Fruit fly (Drosophila melanogaster): Measurements from ENCODE around the gene CG32755.

CG32755 gene

DNA sequence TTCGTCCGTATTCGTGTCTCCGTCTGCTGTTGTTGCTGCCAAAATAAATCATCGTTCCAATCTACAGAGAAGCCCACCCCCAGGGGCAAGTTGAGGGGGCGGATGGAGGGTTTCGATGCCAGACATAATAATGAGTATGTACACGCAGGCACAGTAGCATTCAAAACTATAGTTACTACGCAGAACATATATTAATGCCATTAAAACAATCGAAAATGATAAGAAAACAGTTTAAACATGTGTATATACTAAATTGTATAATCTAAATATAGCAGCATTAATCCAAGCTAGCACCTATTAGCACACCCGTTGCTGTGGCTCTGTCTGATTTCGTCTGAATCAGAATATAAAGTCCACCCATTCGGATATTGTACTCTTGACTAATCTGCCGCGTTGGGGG, 30.8 kb downstream of the CG32755 start (continued):
- TF ChIP-seq odd (GFP tag; optimal IDR thresholded peaks at IDR 0.05) (peak; percentile 47), GATAe (GFP tag; conservative IDR thresholded peaks at IDR 0.05) (no peak), CG3847 (GFP tag; IDR thresholded peaks at IDR 0.05) (peak; percentile 79), Nf-YB (GFP tag; optimal IDR thresholded peaks at IDR 0.05) (peak; percentile 43), row (GFP tag; IDR thresholded peaks at IDR 0.05) (peak; percentile 88), Abd-B (GFP tag; optimal IDR thresholded peaks at IDR 0.05) (peak; percentile 59), exex (tag; optimal IDR thresholded peaks at IDR 0.05) (peak; percentile 30), CG10462 (GFP tag; optimal IDR thresholded peaks at IDR 0.05) (no peak), gcm2 (GFP tag; optimal IDR thresholded peaks at IDR 0.05) (peak; percentile 34), Hmr (GFP tag; optimal IDR thresholded peaks at IDR 0.05) (peak; percentile 82), hb (GFP tag; IDR thresholded peaks at IDR 0.05; ENCODE audit: partially characterized antibody) (no peak), E2f2 (GFP tag; IDR thresholded peaks at IDR 0.05) (peak; percentile 55), CG17328 (GFP tag; IDR thresholded peaks at IDR 0.05) (peak; percentile 77), fru (optimal IDR thresholded peaks at IDR 0.05) (no peak), tin (GFP tag; optimal IDR thresholded peaks at IDR 0.05) (peak; percentile 51), slbo (GFP tag; IDR thresholded peaks at IDR 0.05) (peak; percentile 89), CG7556 (GFP tag; optimal IDR thresholded peaks at IDR 0.05) (peak; percentile 77), repo (GFP tag; optimal IDR thresholded peaks at IDR 0.05) (no peak), sc (optimal IDR thresholded peaks at IDR 0.05) (no peak), sc (GFP tag; optimal IDR thresholded peaks at IDR 0.05) (peak; percentile 12), cad (GFP tag; optimal IDR thresholded peaks at IDR 0.05) (no peak), PHDP (tag; optimal IDR thresholded peaks at IDR 0.05) (peak; percentile 77), nau (GFP tag; optimal IDR thresholded peaks at IDR 0.05) (peak; percentile 33), CG5953 (GFP tag; IDR thresholded peaks at IDR 0.05) (peak; percentile 52; the same call in 1 of the 2 replicates), salm (tag; optimal IDR thresholded peaks at IDR 0.05) (peak; percentile 59), CG2116 (GFP tag; optimal IDR thresholded peaks at IDR 0.05) (no peak), Ssrp (tag; optimal IDR thresholded peaks at IDR 0.05) (peak; percentile 51), onecut (GFP tag; IDR thresholded peaks at IDR 0.05) (peak; percentile 57), Meics (GFP tag; optimal IDR thresholded peaks at IDR 0.05) (peak; percentile 85), Dref (GFP tag; IDR thresholded peaks at IDR 0.05) (no peak; the same call in 1 of the 2 replicates), ato (GFP tag; IDR thresholded peaks at IDR 0.05; ENCODE audit: partially characterized antibody) (no peak), dati (GFP tag; IDR thresholded peaks at IDR 0.05) (peak; percentile 70; the same call in 1 of the 2 replicates), gem (tag; optimal IDR thresholded peaks at IDR 0.05) (peak; percentile 81), CG9609 (GFP tag; optimal IDR thresholded peaks at IDR 0.05) (peak; percentile 23), Mad (GFP tag; optimal IDR thresholded peaks at IDR 0.05) (peak; percentile 45), yki (optimal IDR thresholded peaks at IDR 0.05) (no peak), emc (GFP tag; optimal IDR thresholded peaks at IDR 0.05) (no peak), nom (GFP tag; optimal IDR thresholded peaks at IDR 0.05) (peak; percentile 69), CG30020 (tag; optimal IDR thresholded peaks at IDR 0.05) (no peak), Spps (tag; optimal IDR thresholded peaks at IDR 0.05) (no peak), HLH54F (GFP tag; optimal IDR thresholded peaks at IDR 0.05) (peak; percentile 61), Kr (GFP tag; optimal IDR thresholded peaks at IDR 0.05) (no peak), CG6654 (GFP tag; optimal IDR thresholded peaks at IDR 0.05) (peak; percentile 7), CG7745 (tag; optimal IDR thresholded peaks at IDR 0.05) (no peak), CG11085 (GFP tag; IDR thresholded peaks at IDR 0.05) (peak; percentile 73), maf-S (GFP tag; optimal IDR thresholded peaks at IDR 0.05) (peak; percentile 29), CG12942 (GFP tag; optimal IDR thresholded peaks at IDR 0.05) (peak; percentile 41), Doc2 (GFP tag; IDR thresholded peaks at IDR 0.05) (no peak), CG7963 (GFP tag; IDR thresholded peaks at IDR 0.05; ENCODE audit: partially characterized antibody) (no peak), Tbp (GFP tag; optimal IDR thresholded peaks at IDR 0.05) (no peak), CG3281 (GFP tag; optimal IDR thresholded peaks at IDR 0.05) (peak; percentile 79), tll (GFP tag; optimal IDR thresholded peaks at IDR 0.05) (no peak)

Measured in whole organism, embryonic.